Fruit fly (Drosophila melanogaster) whole organism, embryonic: ENCODE measurements around the gene CG33124.

ENCODE experiments used
- Adf1 ChIP-seq: fragments of 200-800 bp; sonication (Bioruptor generic); IDR thresholded peaks from 2 replicates; pipeline ENCODE4 v1.3.6; 2022; ENCODE audit warnings: missing biosample characterization, missing genetic modification characterization
- Atf6 ChIP-seq: fragments of 200-800 bp; sonication (Bioruptor generic); IDR thresholded peaks from 2 replicates; pipeline ENCODE4 v1.3.6; 2022; ENCODE audit warnings: missing biosample characterization, missing genetic modification characterization
- Awh ChIP-seq: fragments of 200-800 bp; sonication (Bioruptor generic); IDR thresholded peaks from 2 replicates; pipeline ENCODE4, ENCODE4 v1.3.6; 2022; ENCODE audit warnings: missing biosample characterization, missing genetic modification characterization
- BEAF-32 ChIP-seq: fragments of 200-800 bp; sonication (Bioruptor generic); optimal IDR thresholded peaks from 3 replicates; lab custom pipeline; 2017; ENCODE audit warnings: missing biosample characterization, missing genetic modification characterization, mild to moderate bottlenecking, moderate library complexity, missing genetic modification reagents
- CG10543 ChIP-seq: fragments of 200-800 bp; sonication (Bioruptor generic); optimal IDR thresholded peaks from 3 replicates; lab custom pipeline; 2017; ENCODE audit warnings: missing biosample characterization, mild to moderate bottlenecking, missing genetic modification characterization, moderate library complexity
- CG10959 ChIP-seq: fragments of 200-800 bp; sonication (Bioruptor generic); IDR thresholded peaks from 2 replicates; pipeline ENCODE4 v1.3.6; 2022; ENCODE audit warnings: missing biosample characterization, missing genetic modification characterization
- CG16779 ChIP-seq: fragments of 200-800 bp; sonication (Bioruptor generic); IDR thresholded peaks from 2 replicates; pipeline ENCODE4 v1.3.6; 2022; ENCODE audit warnings: missing biosample characterization, missing genetic modification characterization
- CG18599 ChIP-seq: fragments of 200-800 bp; sonication (Bioruptor generic); optimal IDR thresholded peaks from 3 replicates; lab custom pipeline; 2017; ENCODE audit warnings: missing biosample characterization, missing genetic modification characterization, mild to moderate bottlenecking, moderate library complexity, missing genetic modification reagents
- CG2120 ChIP-seq: fragments of 200-800 bp; sonication (Bioruptor generic); optimal IDR thresholded peaks from 3 replicates; lab custom pipeline; 2016; ENCODE audit warnings: missing biosample characterization, missing genetic modification characterization
- CG31224 ChIP-seq: fragments of 200-800 bp; sonication (Bioruptor generic); IDR thresholded peaks from 2 replicates; pipeline ENCODE4 v1.3.6; 2022; ENCODE audit warnings: missing biosample characterization, missing genetic modification characterization
- CG3995 ChIP-seq: fragments of 200-800 bp; sonication (Bioruptor generic); optimal IDR thresholded peaks from 3 replicates; lab custom pipeline; 2016; ENCODE audit warnings: missing biosample characterization, missing genetic modification characterization
- CG4282 ChIP-seq: fragments of 200-800 bp; sonication (Bioruptor generic); optimal IDR thresholded peaks from 2 replicates; lab custom pipeline; 2016; ENCODE audit warnings: missing biosample characterization, missing genetic modification characterization
- CG43689 ChIP-seq: fragments of 200-800 bp; sonication (Bioruptor generic); IDR thresholded peaks from 2 replicates; pipeline ENCODE4 v1.3.6; 2022; ENCODE audit warnings: missing biosample characterization, missing genetic modification characterization
- CG5180 ChIP-seq: fragments of 200-800 bp; sonication (Bioruptor generic); optimal IDR thresholded peaks from 3 replicates; lab custom pipeline; 2017; ENCODE audit warnings: missing biosample characterization, missing genetic modification characterization, mild to moderate bottlenecking, moderate library complexity, missing genetic modification reagents
- CG6175 ChIP-seq: fragments of 200-800 bp; sonication (Bioruptor generic); IDR thresholded peaks from 3 replicates; pipeline ENCODE4 v1.3.6; 2022; ENCODE audit warnings: missing biosample characterization, missing genetic modification characterization
- CG8478 ChIP-seq: fragments of >200 bp; optimal IDR thresholded peaks from 2 replicates; lab custom pipeline; 2018
- CG8944 ChIP-seq: fragments of 200-800 bp; sonication (Bioruptor generic); optimal IDR thresholded peaks from 3 replicates; lab custom pipeline; 2016; ENCODE audit warnings: missing biosample characterization, missing genetic modification characterization
- D19B ChIP-seq: fragments of 200-800 bp; sonication (Bioruptor generic); optimal IDR thresholded peaks from 2 replicates; lab custom pipeline; 2017; ENCODE audit warnings: missing biosample characterization, mild to moderate bottlenecking, missing genetic modification characterization
- Deaf1 ChIP-seq: fragments of 200-800 bp; optimal IDR thresholded peaks from 3 replicates; lab custom pipeline; 2019; ENCODE audit warnings: missing biosample characterization, mild to moderate bottlenecking, missing genetic modification characterization, moderate library complexity
- Hey ChIP-seq: fragments of 200-800 bp; sonication (Bioruptor generic); optimal IDR thresholded peaks from 3 replicates; lab custom pipeline; 2018; ENCODE audit warnings: missing biosample characterization, mild to moderate bottlenecking, missing genetic modification characterization
- Ravus ChIP-seq: fragments of 200-800 bp; sonication (Bioruptor generic); IDR thresholded peaks from 2 replicates; pipeline ENCODE4 v1.3.6; 2022; ENCODE audit warnings: missing biosample characterization, missing genetic modification characterization
- TFAM ChIP-seq: fragments of 200-800 bp; sonication (Bioruptor generic); optimal IDR thresholded peaks from 2 replicates; lab custom pipeline; 2017; ENCODE audit warnings: missing biosample characterization, missing genetic modification characterization, inconsistent platforms
- Tbp ChIP-seq: fragments of >200 bp; optimal IDR thresholded peaks from 2 replicates; lab custom pipeline; 2018; ENCODE audit warnings: missing biosample characterization, missing genetic modification characterization
- Vsx1 ChIP-seq: fragments of 200-800 bp; sonication (Bioruptor generic); optimal IDR thresholded peaks from 2 replicates; lab custom pipeline; 2017; ENCODE audit warnings: missing biosample characterization, mild to moderate bottlenecking, missing genetic modification characterization, missing genetic modification reagents
- aop ChIP-seq: fragments of 200-800 bp; sonication (Bioruptor generic); IDR thresholded peaks from 2 replicates; pipeline ENCODE4 v1.3.6; 2022; ENCODE audit warnings: missing biosample characterization, missing genetic modification characterization
- ap ChIP-seq: fragments of 200-800 bp; sonication (Bioruptor generic); IDR thresholded peaks from 2 replicates; pipeline ENCODE4 v1.3.6; 2022; ENCODE audit warnings: missing biosample characterization, missing genetic modification characterization
- bigmax ChIP-seq: fragments of 200-800 bp; sonication (Bioruptor generic); optimal IDR thresholded peaks from 2 replicates; lab custom pipeline; 2018; ENCODE audit warnings: missing biosample characterization, mild to moderate bottlenecking, missing genetic modification characterization
- en ChIP-seq: fragments of 200-800 bp; sonication (Bioruptor generic); optimal IDR thresholded peaks from 2 replicates; lab custom pipeline; 2016; ENCODE audit warnings: missing biosample characterization, missing genetic modification characterization
- eve ChIP-seq, 2 experiments: fragments of >200 bp; optimal IDR thresholded peaks; 2 replicates each; lab custom pipeline; 2017; ENCODE audit warnings: missing biosample characterization in 2 of 2, missing genetic modification characterization in 2 of 2
- fd102C ChIP-seq: fragments of 200-800 bp; sonication (Bioruptor generic); optimal IDR thresholded peaks from 2 replicates; lab custom pipeline; 2018; ENCODE audit warnings: missing biosample characterization, mild to moderate bottlenecking, missing genetic modification characterization, moderate library complexity
- fd64A ChIP-seq: fragments of 200-800 bp; sonication (Bioruptor generic); optimal IDR thresholded peaks from 3 replicates; lab custom pipeline; 2018; ENCODE audit warnings: missing biosample characterization, mild to moderate bottlenecking, missing genetic modification characterization
- gfzf ChIP-seq: fragments of 200-800 bp; sonication (Bioruptor generic); optimal IDR thresholded peaks from 2 replicates; lab custom pipeline; 2016; ENCODE audit warnings: missing biosample characterization, mild to moderate bottlenecking, missing genetic modification characterization, moderate library complexity
- h ChIP-seq: fragments of >200 bp; optimal IDR thresholded peaks from 2 replicates; lab custom pipeline; 2017
- jigr1 ChIP-seq: fragments of 200-800 bp; sonication (Bioruptor generic); IDR thresholded peaks from 3 replicates; pipeline ENCODE4 v1.3.6; 2022; ENCODE audit warnings: missing biosample characterization, missing genetic modification characterization
- oc ChIP-seq: fragments of 200-800 bp; sonication (Bioruptor generic); optimal IDR thresholded peaks from 2 replicates; lab custom pipeline; 2018; ENCODE audit warnings: missing biosample characterization, mild to moderate bottlenecking, missing genetic modification characterization, moderate library complexity
- onecut ChIP-seq: fragments of 200-800 bp; sonication (Bioruptor generic); IDR thresholded peaks from 2 replicates; pipeline ENCODE4 v1.3.6; 2022; ENCODE audit warnings: missing biosample characterization, missing genetic modification characterization
- otp ChIP-seq: fragments of 200-800 bp; sonication (Bioruptor generic); IDR thresholded peaks from 3 replicates; pipeline ENCODE4, ENCODE4 v1.3.6; 2022; ENCODE audit warnings: missing biosample characterization, missing genetic modification characterization
- sens ChIP-seq: fragments of 200-800 bp; sonication (Bioruptor generic); peaks from one replicate; lab custom pipeline; 2016; ENCODE audit warnings: missing biosample characterization, missing genetic modification characterization
- sima ChIP-seq: fragments of 200-800 bp; sonication (Bioruptor generic); optimal IDR thresholded peaks from 2 replicates; lab custom pipeline; 2016; ENCODE audit warnings: missing biosample characterization, missing genetic modification characterization
- sug ChIP-seq: fragments of 200-800 bp; optimal IDR thresholded peaks from 2 replicates; lab custom pipeline; 2019; ENCODE audit warnings: missing biosample characterization, mild to moderate bottlenecking, missing genetic modification characterization, moderate library complexity
- usp ChIP-seq: fragments of >200 bp; optimal IDR thresholded peaks from 2 replicates; lab custom pipeline; 2017; ENCODE audit warnings: missing biosample characterization, missing genetic modification characterization

The CG33124 gene

dm6 chr2L:2189100-2189499 is 19.8 kb downstream of the CG33124 start (continued):
- TF ChIP-seq CG2120 (no peak), TFAM (GFP tag; lab: Kevin White, UChicago) (no peak), jigr1 (GFP tag; lab: Robert Waterston, UW) (no peak), CG8478 (lab: Kevin White, UChicago) (no peak), otp (GFP tag; lab: Robert Waterston, UW) (peak; percentile 70; the same call in 2 of the 3 replicates), Tbp (GFP tag; lab: Kevin White, UChicago) (no peak), onecut (GFP tag; lab: Robert Waterston, UW) (peak; percentile 43; the same call in 1 of the 2 replicates), Vsx1 (no peak), ap (GFP tag; lab: Robert Waterston, UW) (no peak), CG4282 (GFP tag; lab: Kevin White, UChicago) (peak; percentile 31), bigmax (GFP tag; lab: Kevin White, UChicago) (no peak), CG10543 (GFP tag; lab: Kevin White, UChicago) (no peak), Awh (GFP tag; lab: Robert Waterston, UW) (peak; percentile 71; the same call in 1 of the 2 replicates), h (lab: Kevin White, UChicago) (no peak), D19B (GFP tag; lab: Kevin White, UChicago) (no peak), eve (GFP tag; optimal IDR thresholded peaks at IDR 0.05; lab: Kevin White, UChicago) (no peak), sima (GFP tag; lab: Kevin White, UChicago) (no peak), usp (GFP tag; lab: Kevin White, UChicago) (no peak), CG5180 (GFP tag; lab: Kevin White, UChicago) (peak; percentile 11), CG43689 (no peak), CG6175 (GFP tag; lab: Robert Waterston, UW) (no peak), oc (tag; lab: Kevin White, UChicago) (peak; percentile 59), Adf1 (GFP tag; lab: Robert Waterston, UW) (no peak), Ravus (no peak), fd64A (peak; percentile 64), BEAF-32 (no peak), en (GFP tag; lab: Kevin White, UChicago) (peak; percentile 46), fd102C (GFP tag; lab: Kevin White, UChicago) (no peak), gfzf (GFP tag; lab: Kevin White, UChicago) (no peak)

dm6 chr2L:2187411-2187810 is 21.5 kb downstream of the CG33124 start:
- TF ChIP-seq CG16779 (peak; percentile 40; the same call in 1 of the 2 replicates), CG3995 (GFP tag; lab: Kevin White, UChicago) (no peak), Deaf1 (tag; lab: Kevin White, UChicago) (no peak), D19B (GFP tag; lab: Kevin White, UChicago) (no peak), aop (GFP tag; lab: Robert Waterston, UW) (0 out of 2 replicates have a peak, but pooled peaks have one; percentile 6), CG10959 (GFP tag; lab: Robert Waterston, UW) (peak; percentile 8; the same call in 1 of the 2 replicates), CG31224 (GFP tag; lab: Robert Waterston, UW) (peak; percentile 94), CG18599 (peak; percentile 30), eve (GFP tag; optimal IDR thresholded peaks at IDR 0.05; lab: Kevin White, UChicago) (peak in 1 of 2 experiments; percentile 37), Atf6 (GFP tag; lab: Robert Waterston, UW) (no peak), Hey (peak; percentile 20), sug (tag; lab: Kevin White, UChicago) (no peak)

- peak; percentile 36 for TF ChIP-seq sens
- TF ChIP-seq CG8944 (GFP tag; lab: Kevin White, UChicago), result no peak
Observed at dm6 chr2L:2185373-2185772, 23.5 kb downstream of the CG33124 start.
